Worm (Caenorhabditis elegans) whole organism, late embryonic: ENCODE measurements around the gene Y69E1A.1.
A peak's percentile ranks its signal among the peaks of the same experiment; 100 is the strongest.

Experiments
- C38D4.7 ChIP-seq: fragments of 200-800 bp; sonication (Bioruptor generic); optimal IDR thresholded peaks from 2 replicates; lab custom pipeline; 2018; ENCODE audit warnings: mild to moderate bottlenecking, missing genetic modification characterization, moderate library complexity, missing compliant biosample characterization
- K09A11.1 ChIP-seq: sonication (generic microtip); optimal IDR thresholded peaks from 2 replicates; lab custom pipeline; 2017; ENCODE audit warnings: antibody characterized with exemption, mild to moderate bottlenecking, missing genetic modification characterization, missing compliant biosample characterization; ENCODE audit not compliant: insufficient read depth
- T23F11.4 ChIP-seq: fragments of 200-800 bp; sonication (Bioruptor generic); optimal IDR thresholded peaks from 2 replicates; lab custom pipeline; 2018; ENCODE audit warnings: mild to moderate bottlenecking, missing genetic modification characterization, missing compliant biosample characterization
- ahr-1 ChIP-seq: sonication (generic microtip); optimal IDR thresholded peaks from 2 replicates; lab custom pipeline; 2016; ENCODE audit warnings: missing genetic modification characterization, missing compliant biosample characterization
- ama-1 ChIP-seq: fragments of 150-350 bp; optimal IDR thresholded peaks from 2 replicates; lab custom pipeline; 2014
- ceh-14 ChIP-seq: sonication (generic microtip); optimal IDR thresholded peaks from 2 replicates; lab custom pipeline; 2016; ENCODE audit warnings: missing genotype, missing genetic modification characterization, missing compliant biosample characterization
- ceh-18 ChIP-seq: sonication (generic microtip); optimal IDR thresholded peaks from 2 replicates; lab custom pipeline; 2016; ENCODE audit warnings: missing genetic modification characterization, missing compliant biosample characterization
- ceh-2 ChIP-seq: sonication (generic microtip); optimal IDR thresholded peaks from 2 replicates; lab custom pipeline; 2016; ENCODE audit warnings: missing genotype, missing genetic modification characterization, missing compliant biosample characterization
- ceh-24 ChIP-seq: sonication (generic microtip); optimal IDR thresholded peaks from 2 replicates; lab custom pipeline; 2016; ENCODE audit warnings: mild to moderate bottlenecking, missing genetic modification characterization, missing compliant biosample characterization
- ceh-31 ChIP-seq: sonication (generic microtip); optimal IDR thresholded peaks from 2 replicates; lab custom pipeline; 2016; ENCODE audit warnings: missing genetic modification characterization, missing compliant biosample characterization
- ceh-48 ChIP-seq: sonication (generic microtip); optimal IDR thresholded peaks from 2 replicates; lab custom pipeline; 2016; ENCODE audit warnings: missing genetic modification characterization, inconsistent platforms, missing compliant biosample characterization
- ceh-9 ChIP-seq: sonication (generic microtip); optimal IDR thresholded peaks from 2 replicates; lab custom pipeline; 2016; ENCODE audit warnings: mild to moderate bottlenecking, missing genetic modification characterization, inconsistent platforms, missing compliant biosample characterization
- che-1 ChIP-seq: sonication (generic microtip); optimal IDR thresholded peaks from 2 replicates; lab custom pipeline; 2016; ENCODE audit warnings: mild to moderate bottlenecking, missing genetic modification characterization, missing compliant biosample characterization
- dmd-4 ChIP-seq: sonication (generic microtip); optimal IDR thresholded peaks from 2 replicates; lab custom pipeline; 2016; ENCODE audit warnings: borderline replicate concordance, missing genetic modification characterization, missing compliant biosample characterization
- elt-2 ChIP-seq: sonication (generic microtip); optimal IDR thresholded peaks from 2 replicates; lab custom pipeline; 2016; ENCODE audit warnings: missing genetic modification reagents, missing genetic modification characterization, missing compliant biosample characterization
- elt-4 ChIP-seq: sonication (generic microtip); optimal IDR thresholded peaks from 2 replicates; lab custom pipeline; 2016; ENCODE audit warnings: missing genetic modification characterization, missing compliant biosample characterization
- eyg-1 ChIP-seq: sonication (generic microtip); optimal IDR thresholded peaks from 2 replicates; lab custom pipeline; 2016; ENCODE audit warnings: missing genotype, missing genetic modification characterization, missing compliant biosample characterization
- fkh-6 ChIP-seq: sonication (generic microtip); optimal IDR thresholded peaks from 2 replicates; lab custom pipeline; 2016; ENCODE audit warnings: missing genetic modification characterization, missing compliant biosample characterization
- hlh-13 ChIP-seq: fragments of 200-800 bp; sonication (Bioruptor generic); optimal IDR thresholded peaks from 2 replicates; lab custom pipeline; 2018; ENCODE audit warnings: mild to moderate bottlenecking, missing genetic modification characterization, missing compliant biosample characterization
- hlh-30 ChIP-seq: sonication (generic microtip); optimal IDR thresholded peaks from 2 replicates; lab custom pipeline; 2017; ENCODE audit warnings: antibody characterized with exemption, missing genetic modification characterization, missing compliant biosample characterization; ENCODE audit not compliant: insufficient read depth
- madf-2 ChIP-seq: sonication (generic microtip); optimal IDR thresholded peaks from 2 replicates; lab custom pipeline; 2017; ENCODE audit warnings: missing genetic modification characterization, missing compliant biosample characterization
- nfya-1 ChIP-seq: sonication (generic microtip); optimal IDR thresholded peaks from 2 replicates; lab custom pipeline; 2017; ENCODE audit warnings: missing genetic modification characterization, mild to moderate bottlenecking, missing compliant biosample characterization, antibody characterized with exemption, moderate library complexity
- nhr-11 ChIP-seq: fragments of 150-350 bp; optimal IDR thresholded peaks from 2 replicates; lab custom pipeline; 2014; ENCODE audit warnings: missing biosample characterization, missing genetic modification characterization
- npax-4 ChIP-seq: sonication (generic microtip); optimal IDR thresholded peaks from 2 replicates; lab custom pipeline; 2016; ENCODE audit warnings: missing genetic modification characterization, missing compliant biosample characterization
- pat-9 ChIP-seq: fragments of 200-800 bp; sonication (Bioruptor generic); optimal IDR thresholded peaks from 2 replicates; lab custom pipeline; 2018; ENCODE audit warnings: mild to moderate bottlenecking, missing genetic modification characterization, moderate library complexity, missing compliant biosample characterization
- pax-1 ChIP-seq: fragments of 150-350 bp; optimal IDR thresholded peaks from 2 replicates; lab custom pipeline; 2014; ENCODE audit warnings: missing biosample characterization, missing genetic modification characterization
- pha-2 ChIP-seq: sonication (generic microtip); optimal IDR thresholded peaks from 2 replicates; lab custom pipeline; 2017; ENCODE audit warnings: mild to moderate bottlenecking, missing genetic modification characterization, missing compliant biosample characterization
- pros-1 ChIP-seq: fragments of 150-350 bp; optimal IDR thresholded peaks from 2 replicates; lab custom pipeline; 2014; ENCODE audit warnings: missing biosample characterization, missing genetic modification reagents, missing genetic modification characterization
- ref-2 ChIP-seq: sonication (generic microtip); optimal IDR thresholded peaks from 2 replicates; lab custom pipeline; 2016; ENCODE audit warnings: missing genetic modification characterization, missing compliant biosample characterization
- sox-2 ChIP-seq: fragments of 200-800 bp; sonication (Bioruptor generic); IDR thresholded peaks from 2 replicates; pipeline ENCODE4 v1.3.6; 2022; ENCODE audit warnings: missing genetic modification reagents, missing genetic modification characterization, missing compliant biosample characterization
- tbx-2 ChIP-seq: sonication (generic microtip); optimal IDR thresholded peaks from 2 replicates; lab custom pipeline; 2016; ENCODE audit warnings: missing genetic modification characterization, missing compliant biosample characterization
- ttx-3 ChIP-seq: sonication (generic microtip); optimal IDR thresholded peaks from 2 replicates; lab custom pipeline; 2016; ENCODE audit warnings: missing genetic modification reagents, missing genetic modification characterization, missing compliant biosample characterization
- unc-42 ChIP-seq: sonication (generic microtip); optimal IDR thresholded peaks from 2 replicates; lab custom pipeline; 2016; ENCODE audit warnings: missing genotype, missing genetic modification characterization, missing compliant biosample characterization
- unc-55 ChIP-seq: sonication (generic microtip); optimal IDR thresholded peaks from 2 replicates; lab custom pipeline; 2017; ENCODE audit warnings: missing biosample characterization, missing genetic modification reagents, missing genetic modification characterization
- zip-5 ChIP-seq: sonication (generic microtip); optimal IDR thresholded peaks from 2 replicates; lab custom pipeline; 2016; ENCODE audit warnings: missing genetic modification characterization, missing compliant biosample characterization
- ztf-16 ChIP-seq: sonication (generic microtip); optimal IDR thresholded peaks from 2 replicates; lab custom pipeline; 2017; ENCODE audit warnings: missing genetic modification characterization, missing compliant biosample characterization

Gene Y69E1A.1

ce11 chrIV:10933777-10934546 is 14.7 kb downstream of the Y69E1A.1 start:
- TF ChIP-seq unc-55 (no peak), dmd-4 (tag; lab: Kevin White, UChicago) (no peak), ama-1 (lab: Kevin White, UChicago) (no peak), nhr-11 (no peak), ceh-24 (tag; lab: Kevin White, UChicago) (no peak)

ce11 chrIV:10933062-10933552 is 15.6 kb downstream of the Y69E1A.1 start, which contains the start of the genes dnc-1 and lsm-7:
dnc-1 (minus strand) TSS chrIV:10933203.
lsm-7 (plus strand) TSS chrIV:10933502.
- no peak for TF ChIP-seq hlh-13 (GFP tag; lab: Kevin White, UChicago)
- TF ChIP-seq ceh-18 (tag; lab: Kevin White, UChicago) = no peak
- TF ChIP-seq ref-2 (tag; lab: Kevin White, UChicago) = no peak
- no peak for TF ChIP-seq ceh-14 (tag; lab: Kevin White, UChicago)
- TF ChIP-seq elt-2 = peak; percentile 37
- TF ChIP-seq sox-2 (GFP tag; lab: Robert Waterston, UW) = no peak
- TF ChIP-seq ceh-24 (tag; lab: Kevin White, UChicago) = no peak
- no peak for TF ChIP-seq ttx-3 (tag; lab: Kevin White, UChicago)
- no peak for TF ChIP-seq pat-9
- TF ChIP-seq pha-2 = no peak
- TF ChIP-seq tbx-2 (tag; lab: Kevin White, UChicago) = peak; percentile 35
- TF ChIP-seq elt-4 (tag; lab: Kevin White, UChicago) = no peak
- no peak for TF ChIP-seq hlh-30 (tag; lab: Kevin White, UChicago)
- TF ChIP-seq dmd-4 (tag; lab: Kevin White, UChicago) = no peak
- no peak for TF ChIP-seq che-1
- TF ChIP-seq ahr-1 (tag; lab: Kevin White, UChicago) = no peak
- no peak for TF ChIP-seq ceh-2 (tag; lab: Kevin White, UChicago)
- peak; percentile 20 for TF ChIP-seq ceh-31
- peak; percentile 16 for TF ChIP-seq K09A11.1
- TF ChIP-seq ama-1 (lab: Kevin White, UChicago) = no peak
- TF ChIP-seq nfya-1 = peak; percentile 32
- peak; percentile 8 for TF ChIP-seq unc-42
- TF ChIP-seq zip-5 = no peak
- TF ChIP-seq ceh-9 = no peak
- TF ChIP-seq fkh-6 (tag; lab: Kevin White, UChicago) = no peak
- TF ChIP-seq C38D4.7 (GFP tag; lab: Kevin White, UChicago) = no peak
- TF ChIP-seq T23F11.4 (GFP tag; lab: Kevin White, UChicago) = peak; percentile 11
- no peak for TF ChIP-seq pax-1
- peak; percentile 36 for TF ChIP-seq ceh-48 (tag; lab: Kevin White, UChicago)

- no peak for TF ChIP-seq npax-4 (tag; lab: Kevin White, UChicago)
- no peak for TF ChIP-seq pros-1 (tag; lab: Kevin White, UChicago)
- no peak for TF ChIP-seq madf-2 (tag; lab: Kevin White, UChicago)
- TF ChIP-seq eyg-1 (tag; lab: Kevin White, UChicago) = no peak
- TF ChIP-seq ceh-2 (tag; lab: Kevin White, UChicago) = no peak
- TF ChIP-seq elt-4 (tag; lab: Kevin White, UChicago) = no peak
- TF ChIP-seq ztf-16 (tag; lab: Kevin White, UChicago) = no peak
- no peak for TF ChIP-seq ahr-1 (tag; lab: Kevin White, UChicago)
- TF ChIP-seq, all 69 proteins: peak for 0
Observed at ce11 chrIV:10919770-10920169, 28.9 kb downstream of the Y69E1A.1 start, which contains the start of gene rbr-2. rbr-2 (plus strand) TSS chrIV:10920070.
